Fruit fly (Drosophila melanogaster): ENCODE results near the gene dsb.

Gene dsb

dm6 chr3L:1882868-1883554 lies 27.0 kb downstream of the dsb start, which contains the start of gene CG13937 (continued):
- TF ChIP-seq sima (GFP tag; optimal IDR thresholded peaks at IDR 0.05) (no peak), Hr51 (GFP tag; optimal IDR thresholded peaks at IDR 0.05) (peak in 1 of 2 experiments; percentile 81), Lpt (GFP tag; optimal IDR thresholded peaks at IDR 0.05) (no peak), lab (GFP tag; optimal IDR thresholded peaks at IDR 0.05) (peak; percentile 44), abd-A (tag; optimal IDR thresholded peaks at IDR 0.05) (peak; percentile 80), tna (GFP tag; IDR thresholded peaks at IDR 0.05; ENCODE audit: partially characterized antibody) (0 out of 2 replicates have a peak, but pooled peaks have one; percentile 25), Adf1 (GFP tag; IDR thresholded peaks at IDR 0.05) (peak; percentile 95)

dm6 chr3L:1881919-1882318 lies 28.1 kb downstream of the dsb start:
- TF ChIP-seq twi (tag; optimal IDR thresholded peaks at IDR 0.05) (no peak), Rfx (GFP tag; IDR thresholded peaks at IDR 0.05) (0 out of 2 replicates have a peak, but pooled peaks have one; percentile 16), z (GFP tag; IDR thresholded peaks at IDR 0.05) (no peak), CG1792 (GFP tag; optimal IDR thresholded peaks at IDR 0.05) (no peak), Ptx1 (GFP tag; IDR thresholded peaks at IDR 0.05) (no peak), CG11456 (GFP tag; IDR thresholded peaks at IDR 0.05) (no peak), tll (GFP tag; optimal IDR thresholded peaks at IDR 0.05) (no peak), Med (GFP tag) (peak; percentile 53), dati (GFP tag; IDR thresholded peaks at IDR 0.05) (no peak), BEAF-32 (GFP tag; optimal IDR thresholded peaks at IDR 0.05) (no peak), CG4360 (GFP tag; IDR thresholded peaks at IDR 0.05) (no peak), gem (tag; optimal IDR thresholded peaks at IDR 0.05) (peak; percentile 3), CG9797 (GFP tag; optimal IDR thresholded peaks at IDR 0.05) (no peak), gt (GFP tag; IDR thresholded peaks at IDR 0.05) (no peak), BtbVII (GFP tag; optimal IDR thresholded peaks at IDR 0.05) (no peak), GATAe (GFP tag; conservative IDR thresholded peaks at IDR 0.05) (no peak), Blimp-1 (GFP tag; optimal IDR thresholded peaks at IDR 0.05) (no peak), ci (GFP tag; IDR thresholded peaks at IDR 0.05) (0 out of 3 replicates have a peak, but pooled peaks have one; percentile 33), stc (GFP tag; IDR thresholded peaks at IDR 0.05) (no peak), CG7372 (GFP tag; IDR thresholded peaks at IDR 0.05) (no peak), B-H1 (GFP tag; IDR thresholded peaks at IDR 0.05) (no peak), CG10209 (GFP tag; optimal IDR thresholded peaks at IDR 0.05) (no peak), maf-S (GFP tag; optimal IDR thresholded peaks at IDR 0.05) (no peak), Opbp (GFP tag; IDR thresholded peaks at IDR 0.05; ENCODE audit: partially characterized antibody) (no peak), CG13894 (tag; optimal IDR thresholded peaks at IDR 0.05) (no peak), HHEX (GFP tag; optimal IDR thresholded peaks at IDR 0.05) (no peak), CTCF (GFP tag; optimal IDR thresholded peaks at IDR 0.05) (no peak), pb (GFP tag; optimal IDR thresholded peaks at IDR 0.05) (no peak), nerfin-2 (GFP tag; IDR thresholded peaks at IDR 0.05; ENCODE audit: partially characterized antibody) (no peak), Bdp1 (GFP tag; optimal IDR thresholded peaks at IDR 0.05) (no peak), Spps (tag; optimal IDR thresholded peaks at IDR 0.05) (no peak), dysf (GFP tag; IDR thresholded peaks at IDR 0.05) (no peak), CG2120 (GFP tag; optimal IDR thresholded peaks at IDR 0.05) (peak; percentile 7), fd96Cb (tag; optimal IDR thresholded peaks at IDR 0.05) (no peak), scrt (GFP tag; optimal IDR thresholded peaks at IDR 0.05) (peak; percentile 2), CG9609 (GFP tag; optimal IDR thresholded peaks at IDR 0.05) (no peak), Hand (GFP tag; optimal IDR thresholded peaks at IDR 0.05) (no peak), CG15011 (GFP tag; optimal IDR thresholded peaks at IDR 0.05) (no peak), Sry-β (GFP tag; optimal IDR thresholded peaks at IDR 0.05) (no peak), CG3065 (GFP tag; optimal IDR thresholded peaks at IDR 0.05) (no peak), CG2678 (tag; optimal IDR thresholded peaks at IDR 0.05) (peak; percentile 12), gro (GFP tag; optimal IDR thresholded peaks at IDR 0.05) (no peak)

All from whole organism, embryonic.